Worm (Caenorhabditis elegans): ENCODE results near the gene D2062.13.

- no peak for TF ChIP-seq snpc-4 (GFP tag; optimal IDR thresholded peaks at IDR 0.05)
- TF ChIP-seq snpc-4 (tag; optimal IDR thresholded peaks at IDR 0.05) = no peak
- no peak for TF ChIP-seq him-1 (tag; optimal IDR thresholded peaks at IDR 0.05)
- no peak for TF ChIP-seq nhr-90 (tag; optimal IDR thresholded peaks at IDR 0.05)
- no peak for TF ChIP-seq ama-1 (optimal IDR thresholded peaks at IDR 0.05)
- no peak for TF ChIP-seq ama-1 (GFP tag; optimal IDR thresholded peaks at IDR 0.05)
- TF ChIP-seq lir-1 (GFP tag; conservative IDR thresholded peaks at IDR 0.05) = no peak
- no peak for TF ChIP-seq bed-1 (GFP tag; IDR thresholded peaks at IDR 0.05)
- TF ChIP-seq chd-7 (tag; optimal IDR thresholded peaks at IDR 0.05) = no peak
- no peak for TF ChIP-seq nfya-1 (tag; optimal IDR thresholded peaks at IDR 0.05; ENCODE audit: borderline replicate concordance, insufficient read depth)
- no peak for TF ChIP-seq rpc-1 (optimal IDR thresholded peaks at IDR 0.05)
- no peak for TF ChIP-seq rpc-1 (tag; optimal IDR thresholded peaks at IDR 0.05)
- no peak for TF ChIP-seq dpff-1 (tag; optimal IDR thresholded peaks at IDR 0.05)
- TF ChIP-seq pbrm-1 (GFP tag; IDR thresholded peaks at IDR 0.05) = no peak
Measured at ce11 chrII:2628401-2628800, 16.0 kb downstream of the D2062.13 start.

Data from whole organism, young adult.